Fruit fly (Drosophila melanogaster) whole organism, pupa: ENCODE results near the gene ATPsynC.

ENCODE experiments used
- CG10348 ChIP-seq: fragments of 200-800 bp; sonication (Bioruptor generic); IDR thresholded peaks from 2 replicates; pipeline ENCODE4 v1.3.6; 2022; ENCODE audit warnings: missing biosample characterization, missing genetic modification characterization
- CG12605 ChIP-seq: fragments of 200-800 bp; sonication (Bioruptor generic); IDR thresholded peaks from 2 replicates; pipeline ENCODE4 v1.3.6; 2022; ENCODE audit warnings: missing biosample characterization, missing genetic modification characterization
- CG15710 ChIP-seq: fragments of 200-800 bp; sonication (Bioruptor generic); optimal IDR thresholded peaks from 2 replicates; lab custom pipeline; 2018; ENCODE audit warnings: missing biosample characterization, mild to moderate bottlenecking, missing genetic modification characterization, moderate library complexity
- CG17806 ChIP-seq: fragments of 200-800 bp; sonication (Bioruptor generic); optimal IDR thresholded peaks from 2 replicates; lab custom pipeline; 2018; ENCODE audit warnings: missing biosample characterization, mild to moderate bottlenecking, missing genetic modification characterization, moderate library complexity
- CG32121 ChIP-seq: fragments of 200-800 bp; sonication (Bioruptor generic); IDR thresholded peaks from 2 replicates; pipeline ENCODE4 v1.3.6; 2022; ENCODE audit warnings: missing biosample characterization, missing genetic modification characterization
- CG8159 ChIP-seq: fragments of 200-800 bp; sonication (Bioruptor generic); optimal IDR thresholded peaks from 3 replicates; lab custom pipeline; 2018; ENCODE audit warnings: missing biosample characterization, mild to moderate bottlenecking, missing genetic modification characterization, moderate library complexity
- CG8301 ChIP-seq: fragments of 200-800 bp; sonication (Bioruptor generic); optimal IDR thresholded peaks from 2 replicates; lab custom pipeline; 2018; ENCODE audit warnings: missing biosample characterization, mild to moderate bottlenecking, missing genetic modification characterization
- D1 ChIP-seq: fragments of 200-800 bp; sonication (Bioruptor generic); optimal IDR thresholded peaks from 2 replicates; lab custom pipeline; 2018; ENCODE audit warnings: missing biosample characterization, mild to moderate bottlenecking, missing genetic modification characterization, moderate library complexity
- EcR ChIP-seq: fragments of 200-800 bp; sonication (Bioruptor generic); optimal IDR thresholded peaks from 3 replicates; lab custom pipeline; 2019; ENCODE audit warnings: missing biosample characterization, missing genetic modification characterization, mild to moderate bottlenecking, moderate library complexity, missing genetic modification reagents
- Pif1B ChIP-seq: fragments of 200-800 bp; sonication (Bioruptor generic); optimal IDR thresholded peaks from 3 replicates; lab custom pipeline; 2016; ENCODE audit warnings: missing biosample characterization, missing genetic modification characterization
- Snoo ChIP-seq: fragments of 200-800 bp; sonication (Bioruptor generic); optimal IDR thresholded peaks from 3 replicates; lab custom pipeline; 2017; ENCODE audit warnings: missing biosample characterization, mild to moderate bottlenecking, missing genetic modification characterization, inconsistent platforms
- fd96Ca ChIP-seq: fragments of 200-800 bp; sonication (Bioruptor generic); IDR thresholded peaks from 3 replicates; pipeline ENCODE4 v1.3.6; 2022; ENCODE audit warnings: missing biosample characterization, missing genetic modification characterization

dm6 chr3R:31220456-31221336, 1.3 kb upstream of the ATPsynC start, which contains the start of gene CG12054:
- TF ChIP-seq CG32121 (GFP tag; lab: Robert Waterston, UW) (no peak), fd96Ca (GFP tag; lab: Robert Waterston, UW) (no peak), CG8301 (tag; lab: Kevin White, UChicago) (no peak), CG10348 (GFP tag; lab: Robert Waterston, UW) (no peak), EcR (GFP tag; lab: Kevin White, UChicago) (no peak), CG12605 (GFP tag; lab: Robert Waterston, UW) (no peak), CG15710 (tag; lab: Kevin White, UChicago) (no peak), D1 (tag; lab: Kevin White, UChicago) (no peak), CG8159 (tag; lab: Kevin White, UChicago) (no peak), Pif1B (GFP tag; lab: Kevin White, UChicago) (no peak), CG17806 (tag; lab: Kevin White, UChicago) (no peak), Snoo (tag; lab: Kevin White, UChicago) (no peak)
